Fruit fly (Drosophila melanogaster) S2 (cell line): ENCODE measurements around the gene CG31268.

Source experiments
- CG8478 ChIP-seq: fragments of >200 bp; optimal IDR thresholded peaks from 2 replicates; lab custom pipeline; 2018
- CTCF ChIP-seq, 2 experiments: fragments of >200 bp; optimal IDR thresholded peaks; 2 replicates each; lab custom pipeline; 2018

dm6 chr3R:17007336-17007735, 24.3 kb upstream of the CG31268 start:
- TF ChIP-seq CG8478 (lab: Kevin White, UChicago), result no peak
- no peak for TF ChIP-seq CTCF (optimal IDR thresholded peaks at IDR 0.05; lab: Kevin White, UChicago)
